Fruit fly (Drosophila melanogaster): Measurements from ENCODE around the gene hh.
A peak's percentile ranks its signal among the peaks of the same experiment; 100 is the strongest.

The hh gene

dm6 chr3R:23112680-23113362, 28.9 kb downstream of the hh start, which contains the start of gene Cow:
Gene Cow, minus strand, starts transcription at chr3R:23112730.
- TF ChIP-seq dl (GFP tag; optimal IDR thresholded peaks at IDR 0.05; ENCODE audit: insufficient read depth in 1 of 2, partially characterized antibody in 2 of 2) (no peak), HLH106 (tag; optimal IDR thresholded peaks at IDR 0.05) (peak; percentile 34), Sp1 (GFP tag; optimal IDR thresholded peaks at IDR 0.05) (peak; percentile 23), N (GFP tag; optimal IDR thresholded peaks at IDR 0.05) (no peak), OdsH (GFP tag; optimal IDR thresholded peaks at IDR 0.05) (no peak), ey (GFP tag; optimal IDR thresholded peaks at IDR 0.05) (peak; percentile 38), rgr (GFP tag; optimal IDR thresholded peaks at IDR 0.05) (peak; percentile 46), tai (GFP tag; optimal IDR thresholded peaks at IDR 0.05) (no peak), fru (GFP tag; optimal IDR thresholded peaks at IDR 0.05) (peak; percentile 19), Rel (GFP tag; optimal IDR thresholded peaks at IDR 0.05) (no peak), Rel (tag; optimal IDR thresholded peaks at IDR 0.05) (no peak), sv (GFP tag; optimal IDR thresholded peaks at IDR 0.05) (peak; percentile 0), psq (GFP tag; optimal IDR thresholded peaks at IDR 0.05) (no peak), h (GFP tag; optimal IDR thresholded peaks at IDR 0.05) (peak; percentile 50), Vsx2 (GFP tag; optimal IDR thresholded peaks at IDR 0.05; ENCODE audit: partially characterized antibody) (no peak), foxo (GFP tag; optimal IDR thresholded peaks at IDR 0.05) (peak in 1 of 2 experiments; percentile 48), br (GFP tag; optimal IDR thresholded peaks at IDR 0.05) (peak; percentile 38)

dm6 chr3R:23110724-23111123, 31.0 kb downstream of the hh start:
- TF ChIP-seq CrebA (GFP tag; optimal IDR thresholded peaks at IDR 0.05; ENCODE audit: borderline replicate concordance) = no peak
- no peak for TF ChIP-seq pan (optimal IDR thresholded peaks at IDR 0.05)
- TF ChIP-seq sage (GFP tag; optimal IDR thresholded peaks at IDR 0.05) = no peak
- TF ChIP-seq Jra (GFP tag; optimal IDR thresholded peaks at IDR 0.05) = no peak
- TF ChIP-seq dl (GFP tag; optimal IDR thresholded peaks at IDR 0.05; ENCODE audit: insufficient read depth in 1 of 2, partially characterized antibody in 2 of 2) = no peak
- TF ChIP-seq lola (GFP tag; optimal IDR thresholded peaks at IDR 0.05) = no peak
- no peak for TF ChIP-seq Hnf4 (GFP tag; optimal IDR thresholded peaks at IDR 0.05)
- TF ChIP-seq GATAd (GFP tag; optimal IDR thresholded peaks at IDR 0.05) = no peak
- TF ChIP-seq br (GFP tag; optimal IDR thresholded peaks at IDR 0.05) = no peak

dm6 chr3R:23099233-23099632, 42.5 kb downstream of the hh start, which contains the start of gene CG6738:
Gene CG6738, plus strand, starts transcription at chr3R:23099533.
- TF ChIP-seq Hr83 (GFP tag; optimal IDR thresholded peaks at IDR 0.05; ENCODE audit: poor library complexity, severe bottlenecking) = no peak
- no peak for TF ChIP-seq dmrt93B (GFP tag; optimal IDR thresholded peaks at IDR 0.05)
- TF ChIP-seq Vsx2 (GFP tag; optimal IDR thresholded peaks at IDR 0.05; ENCODE audit: partially characterized antibody) = no peak
- no peak for TF ChIP-seq CrebA (GFP tag; optimal IDR thresholded peaks at IDR 0.05; ENCODE audit: borderline replicate concordance)
- TF ChIP-seq fru (GFP tag; optimal IDR thresholded peaks at IDR 0.05) = no peak
- no peak for TF ChIP-seq OdsH (GFP tag; optimal IDR thresholded peaks at IDR 0.05)
- TF ChIP-seq lola (GFP tag; optimal IDR thresholded peaks at IDR 0.05) = no peak
- no peak for TF ChIP-seq Dfd (GFP tag; optimal IDR thresholded peaks at IDR 0.05)
- TF ChIP-seq Rel (GFP tag; optimal IDR thresholded peaks at IDR 0.05) = no peak
- TF ChIP-seq Rel (tag; optimal IDR thresholded peaks at IDR 0.05) = no peak
- no peak for TF ChIP-seq rgr (GFP tag; optimal IDR thresholded peaks at IDR 0.05)
- TF ChIP-seq dsf (GFP tag; optimal IDR thresholded peaks at IDR 0.05; ENCODE audit: borderline replicate concordance) = no peak
- TF ChIP-seq woc (GFP tag; optimal IDR thresholded peaks at IDR 0.05) = no peak
- no peak for TF ChIP-seq Jra (GFP tag; optimal IDR thresholded peaks at IDR 0.05)
- no peak for TF ChIP-seq Sp1 (GFP tag; optimal IDR thresholded peaks at IDR 0.05)
- TF ChIP-seq pan (optimal IDR thresholded peaks at IDR 0.05) = no peak
- TF ChIP-seq Myc (optimal IDR thresholded peaks at IDR 0.05) = no peak
- no peak for TF ChIP-seq foxo (GFP tag; optimal IDR thresholded peaks at IDR 0.05)
- no peak for TF ChIP-seq sage (GFP tag; optimal IDR thresholded peaks at IDR 0.05)

dm6 chr3R:23097197-23097809, 44.4 kb downstream of the hh start, which contains the start of gene CG6733:
Gene CG6733, plus strand, starts transcription at chr3R:23097728.
- TF ChIP-seq h (GFP tag; optimal IDR thresholded peaks at IDR 0.05) (no peak), Rel (GFP tag; optimal IDR thresholded peaks at IDR 0.05) (no peak), Rel (tag; optimal IDR thresholded peaks at IDR 0.05) (peak; percentile 26)

All from whole organism, wandering third instar larva.